Fruit fly (Drosophila melanogaster) whole organism, prepupa: Measurements from ENCODE around the gene Shc.

Experiments
- Blimp-1 ChIP-seq: fragments of 200-800 bp; sonication (Bioruptor generic); optimal IDR thresholded peaks from 3 replicates; lab custom pipeline; 2017; ENCODE audit warnings: missing biosample characterization, missing genetic modification characterization, mild to moderate bottlenecking, moderate library complexity, missing genetic modification reagents
- CG10631 ChIP-seq: fragments of 200-800 bp; sonication (Bioruptor generic); optimal IDR thresholded peaks from 2 replicates; lab custom pipeline; 2016; ENCODE audit warnings: missing biosample characterization, missing genetic modification characterization
- CG3032 ChIP-seq: fragments of 200-800 bp; optimal IDR thresholded peaks from 2 replicates; lab custom pipeline; 2019; ENCODE audit warnings: missing biosample characterization, mild to moderate bottlenecking, missing genetic modification characterization, moderate library complexity
- CG6163 ChIP-seq: fragments of 200-800 bp; sonication (Bioruptor generic); IDR thresholded peaks from 3 replicates; pipeline ENCODE4 v1.3.6; 2022; ENCODE audit warnings: missing biosample characterization, missing genetic modification characterization
- CG6808 ChIP-seq: fragments of 200-800 bp; sonication (Bioruptor generic); optimal IDR thresholded peaks from 3 replicates; lab custom pipeline; 2017; ENCODE audit warnings: missing biosample characterization, missing genetic modification characterization, mild to moderate bottlenecking, moderate library complexity, missing genetic modification reagents
- CG8632 ChIP-seq: fragments of 200-800 bp; sonication (Bioruptor generic); optimal IDR thresholded peaks from 3 replicates; lab custom pipeline; 2016; ENCODE audit warnings: missing biosample characterization, missing genetic modification characterization
- Eip75B ChIP-seq: fragments of 200-800 bp; sonication (Bioruptor generic); optimal IDR thresholded peaks from 3 replicates; lab custom pipeline; 2016; ENCODE audit warnings: missing biosample characterization, missing genetic modification characterization
- Gug ChIP-seq: fragments of 200-800 bp; sonication (Bioruptor generic); IDR thresholded peaks from 2 replicates; pipeline ENCODE4 v1.3.6; 2022; ENCODE audit warnings: missing biosample characterization, missing genetic modification characterization
- Hr39 ChIP-seq: fragments of 200-800 bp; sonication (Bioruptor generic); optimal IDR thresholded peaks from 2 replicates; lab custom pipeline; 2016; ENCODE audit warnings: missing biosample characterization, missing genetic modification characterization
- Lpt ChIP-seq: fragments of 200-800 bp; sonication (Bioruptor generic); optimal IDR thresholded peaks from 3 replicates; lab custom pipeline; 2016; ENCODE audit warnings: missing biosample characterization, missing genetic modification characterization
- Met ChIP-seq: fragments of 200-800 bp; sonication (Bioruptor generic); optimal IDR thresholded peaks from 3 replicates; lab custom pipeline; 2016; ENCODE audit warnings: missing biosample characterization, missing genetic modification characterization
- achi ChIP-seq: fragments of 200-800 bp; sonication (Bioruptor generic); optimal IDR thresholded peaks from 3 replicates; lab custom pipeline; 2016; ENCODE audit warnings: missing biosample characterization, missing genetic modification characterization
- esn ChIP-seq: fragments of 200-800 bp; sonication (Bioruptor generic); optimal IDR thresholded peaks from 2 replicates; lab custom pipeline; 2016; ENCODE audit warnings: missing biosample characterization, mild to moderate bottlenecking, missing genetic modification characterization, moderate library complexity

DNA sequence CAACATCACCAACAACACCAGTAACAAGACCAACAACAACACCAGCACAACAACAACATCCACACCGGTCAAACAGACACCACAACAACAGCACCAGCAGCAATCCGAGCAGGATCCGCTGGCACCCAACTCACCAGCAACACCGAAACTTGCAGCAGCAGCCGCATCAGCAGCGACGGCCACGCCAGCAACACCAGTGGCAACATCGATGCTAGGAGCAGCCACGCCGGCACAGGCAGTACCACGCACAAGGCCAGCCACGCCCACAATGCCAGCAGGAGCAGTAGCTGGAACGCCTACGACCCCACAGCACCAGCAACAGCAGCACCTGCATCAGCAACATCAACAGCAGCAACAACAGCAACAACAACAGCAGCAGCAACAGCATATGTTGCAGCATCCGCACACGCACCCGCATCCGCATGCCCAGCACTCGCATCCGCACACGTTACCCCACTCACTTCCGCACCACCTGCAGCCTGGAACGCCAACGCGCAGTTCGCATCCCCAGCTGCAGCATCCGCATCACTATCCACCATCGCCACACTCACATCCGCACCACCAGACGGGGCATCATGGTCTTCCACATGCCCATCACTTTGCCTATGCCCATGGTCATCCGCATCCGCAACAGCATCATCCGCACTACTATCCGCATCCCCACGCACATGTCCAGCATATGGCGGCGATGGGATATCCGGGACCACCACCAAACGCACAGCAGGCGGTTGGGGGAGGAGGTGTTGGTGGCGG lies 44.5 kb downstream of the Shc start:
- TF ChIP-seq CG6808 (GFP tag; lab: Kevin White, UChicago) (no peak), CG3032 (tag; lab: Kevin White, UChicago) (no peak), Met (GFP tag; lab: Kevin White, UChicago) (no peak), Hr39 (GFP tag; lab: Kevin White, UChicago) (no peak), CG6163 (GFP tag; lab: Robert Waterston, UW) (no peak), CG10631 (GFP tag; lab: Kevin White, UChicago) (no peak), Blimp-1 (GFP tag; lab: Kevin White, UChicago) (no peak), CG8632 (GFP tag; lab: Kevin White, UChicago) (no peak), achi (GFP tag; lab: Kevin White, UChicago) (no peak), Eip75B (GFP tag; lab: Kevin White, UChicago) (no peak), esn (GFP tag; lab: Kevin White, UChicago) (no peak), Lpt (GFP tag; lab: Kevin White, UChicago) (no peak), Gug (GFP tag; lab: Robert Waterston, UW) (no peak)
